Fruit fly (Drosophila melanogaster) whole organism, embryonic: ENCODE data around the gene pall.
A peak's percentile ranks its signal among the peaks of the same experiment; 100 is the strongest.

ENCODE experiments used
- Aef1 ChIP-seq: fragments of 200-800 bp; sonication (Bioruptor generic); IDR thresholded peaks from 3 replicates; pipeline ENCODE4 v1.3.6; 2022; ENCODE audit warnings: missing biosample characterization, missing genetic modification characterization
- B-H2 ChIP-seq: fragments of 200-800 bp; sonication (Bioruptor generic); optimal IDR thresholded peaks from 2 replicates; lab custom pipeline; 2018; ENCODE audit warnings: missing biosample characterization, mild to moderate bottlenecking, missing genetic modification characterization
- Bdp1 ChIP-seq: fragments of 200-800 bp; sonication (Bioruptor generic); optimal IDR thresholded peaks from 3 replicates; lab custom pipeline; 2016; ENCODE audit warnings: missing biosample characterization, missing genetic modification characterization
- CG10959 ChIP-seq: fragments of 200-800 bp; sonication (Bioruptor generic); IDR thresholded peaks from 2 replicates; pipeline ENCODE4 v1.3.6; 2022; ENCODE audit warnings: missing biosample characterization, missing genetic modification characterization
- CG12659 ChIP-seq: fragments of 200-800 bp; sonication (Bioruptor generic); optimal IDR thresholded peaks from 3 replicates; lab custom pipeline; 2017; ENCODE audit warnings: mild to moderate bottlenecking, missing biosample characterization, missing genetic modification reagents, missing genetic modification characterization
- CG13287 ChIP-seq: fragments of 200-800 bp; sonication (Bioruptor generic); IDR thresholded peaks from 2 replicates; pipeline ENCODE4 v1.3.6; 2022; ENCODE audit warnings: missing biosample characterization, missing genetic modification characterization; ENCODE audit not compliant: partially characterized antibody
- CG13624 ChIP-seq: fragments of 200-800 bp; sonication (Bioruptor generic); optimal IDR thresholded peaks from 2 replicates; lab custom pipeline; 2016; ENCODE audit warnings: missing biosample characterization, missing genetic modification characterization
- CG14710 ChIP-seq: fragments of 200-800 bp; sonication (Bioruptor generic); optimal IDR thresholded peaks from 3 replicates; lab custom pipeline; 2019; ENCODE audit warnings: missing biosample characterization, mild to moderate bottlenecking, missing genetic modification characterization, moderate library complexity
- CG15514 ChIP-seq: fragments of 200-800 bp; sonication (Bioruptor generic); optimal IDR thresholded peaks from 3 replicates; lab custom pipeline; 2017; ENCODE audit warnings: missing biosample characterization, missing genetic modification characterization, mild to moderate bottlenecking, moderate library complexity, missing genetic modification reagents
- CG2120 ChIP-seq: fragments of 200-800 bp; sonication (Bioruptor generic); optimal IDR thresholded peaks from 3 replicates; lab custom pipeline; 2016; ENCODE audit warnings: missing biosample characterization, missing genetic modification characterization
- CG2199 ChIP-seq: fragments of 200-800 bp; sonication (Bioruptor generic); IDR thresholded peaks from 3 replicates; pipeline ENCODE4 v1.3.6; 2022; ENCODE audit warnings: missing biosample characterization, missing genetic modification characterization
- CG31388 ChIP-seq: fragments of 200-800 bp; sonication (Bioruptor generic); optimal IDR thresholded peaks from 2 replicates; lab custom pipeline; 2016; ENCODE audit warnings: missing biosample characterization, missing genetic modification characterization
- CG31441 ChIP-seq: fragments of 200-800 bp; sonication (Bioruptor generic); IDR thresholded peaks from 2 replicates; pipeline ENCODE4 v1.3.6; 2022; ENCODE audit warnings: missing biosample characterization, missing genetic modification characterization
- CG32767 ChIP-seq: fragments of 200-800 bp; sonication (Bioruptor generic); IDR thresholded peaks from 2 replicates; pipeline ENCODE4 v1.3.6; 2022; ENCODE audit warnings: missing biosample characterization, missing genetic modification characterization
- CG42726 ChIP-seq: fragments of 200-800 bp; sonication (Bioruptor generic); IDR thresholded peaks from 2 replicates; pipeline ENCODE4 v1.3.6; 2022; ENCODE audit warnings: missing biosample characterization, missing genetic modification characterization; ENCODE audit not compliant: partially characterized antibody
- CG4282 ChIP-seq: fragments of 200-800 bp; sonication (Bioruptor generic); optimal IDR thresholded peaks from 2 replicates; lab custom pipeline; 2016; ENCODE audit warnings: missing biosample characterization, missing genetic modification characterization
- CG4360 ChIP-seq: fragments of 200-800 bp; sonication (Bioruptor generic); IDR thresholded peaks from 2 replicates; pipeline ENCODE4 v1.3.6; 2022; ENCODE audit warnings: missing biosample characterization, missing genetic modification characterization
- CG5953 ChIP-seq: fragments of 200-800 bp; sonication (Bioruptor generic); IDR thresholded peaks from 2 replicates; pipeline ENCODE4 v1.3.6; 2022; ENCODE audit warnings: missing biosample characterization, missing genetic modification characterization
- CG6765 ChIP-seq: fragments of 200-800 bp; sonication (Bioruptor generic); optimal IDR thresholded peaks from 3 replicates; lab custom pipeline; 2017; ENCODE audit warnings: missing biosample characterization, mild to moderate bottlenecking, missing genetic modification characterization
- CG6813 ChIP-seq: fragments of 200-800 bp; sonication (Bioruptor generic); optimal IDR thresholded peaks from 2 replicates; lab custom pipeline; 2017; ENCODE audit warnings: missing biosample characterization, missing genetic modification characterization, mild to moderate bottlenecking, moderate library complexity, missing genetic modification reagents
- CG6854 ChIP-seq: fragments of 200-800 bp; sonication (Bioruptor generic); optimal IDR thresholded peaks from 3 replicates; lab custom pipeline; 2017; ENCODE audit warnings: missing biosample characterization, mild to moderate bottlenecking, missing genetic modification characterization
- CG7271 ChIP-seq: fragments of 200-800 bp; sonication (Bioruptor generic); optimal IDR thresholded peaks from 2 replicates; lab custom pipeline; 2018; ENCODE audit warnings: missing biosample characterization, mild to moderate bottlenecking, missing genetic modification characterization, moderate library complexity
- CG7372 ChIP-seq: fragments of 200-800 bp; sonication (Bioruptor generic); IDR thresholded peaks from 2 replicates; pipeline ENCODE4 v1.3.6; 2022; ENCODE audit warnings: missing biosample characterization, missing genetic modification characterization
- CG8924 ChIP-seq: fragments of 200-800 bp; optimal IDR thresholded peaks from 3 replicates; lab custom pipeline; 2019; ENCODE audit warnings: missing biosample characterization, mild to moderate bottlenecking, missing genetic modification characterization, moderate library complexity
- CG9932 ChIP-seq: fragments of 200-800 bp; sonication (Bioruptor generic); IDR thresholded peaks from 2 replicates; pipeline ENCODE4 v1.3.6; 2022; ENCODE audit warnings: missing biosample characterization, missing genetic modification characterization
- CoRest ChIP-seq: fragments of 200-800 bp; sonication (Bioruptor generic); optimal IDR thresholded peaks from 3 replicates; lab custom pipeline; 2018; ENCODE audit warnings: missing biosample characterization, mild to moderate bottlenecking, missing genetic modification characterization, moderate library complexity
- Dref ChIP-seq: fragments of 200-800 bp; sonication (Bioruptor generic); IDR thresholded peaks from 2 replicates; pipeline ENCODE4 v1.3.6; 2022; ENCODE audit warnings: missing biosample characterization, missing genetic modification characterization
- Gug ChIP-seq: fragments of 200-800 bp; sonication (Bioruptor generic); IDR thresholded peaks from 4 replicates; pipeline ENCODE4 v1.3.6; 2022; ENCODE audit warnings: missing biosample characterization, missing genetic modification characterization
- Jarid2 ChIP-seq: fragments of 200-800 bp; sonication (Bioruptor generic); optimal IDR thresholded peaks from 3 replicates; lab custom pipeline; 2017; ENCODE audit warnings: mild to moderate bottlenecking, missing biosample characterization, missing genetic modification reagents, missing genetic modification characterization
- MESR4 ChIP-seq: fragments of 200-800 bp; sonication (Bioruptor generic); optimal IDR thresholded peaks from 2 replicates; lab custom pipeline; 2018; ENCODE audit warnings: missing biosample characterization, mild to moderate bottlenecking, missing genetic modification characterization, moderate library complexity
- Side ChIP-seq: fragments of 200-800 bp; sonication (Bioruptor generic); optimal IDR thresholded peaks from 2 replicates; lab custom pipeline; 2016; ENCODE audit warnings: missing biosample characterization, missing genetic modification characterization
- cad ChIP-seq: fragments of >200 bp; optimal IDR thresholded peaks from 2 replicates; lab custom pipeline; 2017; ENCODE audit warnings: missing biosample characterization, missing genetic modification characterization
- caup ChIP-seq: fragments of 200-800 bp; sonication (Bioruptor generic); optimal IDR thresholded peaks from 3 replicates; lab custom pipeline; 2017; ENCODE audit warnings: missing biosample characterization, mild to moderate bottlenecking, missing genetic modification characterization, moderate library complexity; ENCODE audit not compliant: severe bottlenecking
- crol ChIP-seq: fragments of 200-800 bp; sonication (Bioruptor generic); IDR thresholded peaks from 2 replicates; pipeline ENCODE4 v1.3.6; 2022; ENCODE audit warnings: missing biosample characterization, missing genetic modification characterization
- dpn ChIP-seq, 2 experiments: fragments of 200-800 bp; sonication (Bioruptor generic); optimal IDR thresholded peaks; 3 replicates each; lab custom pipeline; 2016; ENCODE audit warnings: missing biosample characterization in 2 of 2, missing genetic modification characterization in 2 of 2
- exex ChIP-seq: fragments of 200-800 bp; sonication (Bioruptor generic); optimal IDR thresholded peaks from 4 replicates; lab custom pipeline; 2018; ENCODE audit warnings: missing biosample characterization, mild to moderate bottlenecking, missing genetic modification characterization, moderate library complexity
- eyg ChIP-seq: fragments of 200-800 bp; sonication (Bioruptor generic); optimal IDR thresholded peaks from 3 replicates; lab custom pipeline; 2016; ENCODE audit warnings: missing biosample characterization, missing genetic modification characterization
- gcm ChIP-seq: fragments of 200-800 bp; sonication (Bioruptor generic); optimal IDR thresholded peaks from 2 replicates; lab custom pipeline; 2019; ENCODE audit warnings: missing biosample characterization, mild to moderate bottlenecking, missing genetic modification characterization, moderate library complexity
- ham ChIP-seq: fragments of 200-800 bp; sonication (Bioruptor generic); IDR thresholded peaks from 2 replicates; pipeline ENCODE4 v1.3.6; 2022; ENCODE audit warnings: missing biosample characterization, missing genetic modification characterization
- ind ChIP-seq: fragments of 200-800 bp; sonication (Bioruptor generic); optimal IDR thresholded peaks from 3 replicates; lab custom pipeline; 2016; ENCODE audit warnings: missing biosample characterization, missing genetic modification characterization
- jigr1 ChIP-seq: fragments of 200-800 bp; sonication (Bioruptor generic); IDR thresholded peaks from 3 replicates; pipeline ENCODE4 v1.3.6; 2022; ENCODE audit warnings: missing biosample characterization, missing genetic modification characterization
- lbe ChIP-seq: fragments of 200-800 bp; sonication (Bioruptor generic); optimal IDR thresholded peaks from 2 replicates; lab custom pipeline; 2016; ENCODE audit warnings: missing biosample characterization, mild to moderate bottlenecking, missing genetic modification characterization
- odd ChIP-seq: fragments of 200-800 bp; sonication (Bioruptor generic); optimal IDR thresholded peaks from 2 replicates; lab custom pipeline; 2017; ENCODE audit warnings: missing biosample characterization, mild to moderate bottlenecking, missing genetic modification characterization
- onecut ChIP-seq: fragments of 200-800 bp; sonication (Bioruptor generic); IDR thresholded peaks from 2 replicates; pipeline ENCODE4 v1.3.6; 2022; ENCODE audit warnings: missing biosample characterization, missing genetic modification characterization
- org-1 ChIP-seq: fragments of 200-800 bp; sonication (Bioruptor generic); optimal IDR thresholded peaks from 2 replicates; lab custom pipeline; 2017; ENCODE audit warnings: missing biosample characterization, missing genetic modification characterization
- sna ChIP-seq: fragments of 200-800 bp; sonication (Bioruptor generic); IDR thresholded peaks from 2 replicates; pipeline ENCODE4 v1.3.6; 2022; ENCODE audit warnings: missing biosample characterization, missing genetic modification characterization; ENCODE audit not compliant: partially characterized antibody
- sqz ChIP-seq: fragments of 200-800 bp; sonication (Bioruptor generic); optimal IDR thresholded peaks from 3 replicates; lab custom pipeline; 2018; ENCODE audit warnings: missing biosample characterization, mild to moderate bottlenecking, missing genetic modification characterization
- ssp ChIP-seq: fragments of 200-800 bp; sonication (Bioruptor generic); IDR thresholded peaks from 2 replicates; pipeline ENCODE4 v1.3.6; 2022; ENCODE audit warnings: missing biosample characterization, missing genetic modification characterization
- usp ChIP-seq: fragments of >200 bp; optimal IDR thresholded peaks from 2 replicates; lab custom pipeline; 2017; ENCODE audit warnings: missing biosample characterization, missing genetic modification characterization
- vfl ChIP-seq: fragments of 200-800 bp; sonication (Bioruptor generic); optimal IDR thresholded peaks from 2 replicates; lab custom pipeline; 2016; ENCODE audit warnings: missing biosample characterization, missing genetic modification characterization
- zfh2 ChIP-seq: fragments of 200-800 bp; sonication (Bioruptor generic); optimal IDR thresholded peaks from 2 replicates; lab custom pipeline; 2016; ENCODE audit warnings: missing biosample characterization, missing genetic modification characterization

pall gene

dm6 chr3L:9476829-9477228 lies 10.8 kb downstream of the pall start, which contains the start of the genes Uch-L5 and Jarid2 (continued):
- peak; percentile 58 for TF ChIP-seq Side
- no peak for TF ChIP-seq CG31441 (GFP tag; lab: Robert Waterston, UW)
- TF ChIP-seq exex (tag; lab: Kevin White, UChicago) = no peak
- TF ChIP-seq zfh2 (GFP tag; lab: Kevin White, UChicago) = peak; percentile 72
- peak; percentile 28 for TF ChIP-seq CoRest (tag; lab: Kevin White, UChicago)
- peak; percentile 12 for TF ChIP-seq CG4360
- TF ChIP-seq caup (GFP tag; lab: Kevin White, UChicago) = peak; percentile 37
- peak; percentile 48 for TF ChIP-seq Dref (GFP tag; lab: Robert Waterston, UW)
- TF ChIP-seq crol = no peak
- TF ChIP-seq CG32767 (GFP tag; lab: Robert Waterston, UW) = no peak
- TF ChIP-seq CG6765 (GFP tag; lab: Kevin White, UChicago) = peak; percentile 45
- peak; percentile 42; the same call in 1 of the 3 replicates for TF ChIP-seq Aef1
- TF ChIP-seq CG9932 = peak; percentile 23; the same call in 1 of the 2 replicates
- TF ChIP-seq cad (GFP tag; lab: Kevin White, UChicago) = no peak
- TF ChIP-seq lbe (GFP tag; lab: Kevin White, UChicago) = no peak
- peak; percentile 5 for TF ChIP-seq eyg (GFP tag; lab: Kevin White, UChicago)
- TF ChIP-seq CG4282 (GFP tag; lab: Kevin White, UChicago) = no peak
- TF ChIP-seq Bdp1 = peak; percentile 24
- no peak for TF ChIP-seq CG7372
- TF ChIP-seq ham (GFP tag; lab: Robert Waterston, UW) = no peak
- TF ChIP-seq MESR4 = peak; percentile 96
- TF ChIP-seq CG13624 = peak; percentile 65
- TF ChIP-seq ind (GFP tag; lab: Kevin White, UChicago) = peak; percentile 63
- no peak for TF ChIP-seq odd
- TF ChIP-seq gcm = peak; percentile 17
- no peak for TF ChIP-seq CG10959
- no peak for TF ChIP-seq CG2199
- peak; percentile 67 for TF ChIP-seq CG42726 (GFP tag; lab: Robert Waterston, UW)
- TF ChIP-seq CG7271 (tag; lab: Kevin White, UChicago) = peak; percentile 48
- no peak for TF ChIP-seq sna (GFP tag; lab: Robert Waterston, UW)
- no peak for TF ChIP-seq usp
- TF ChIP-seq ssp (GFP tag; lab: Robert Waterston, UW) = no peak
- peak; percentile 63 for TF ChIP-seq vfl (GFP tag; lab: Kevin White, UChicago)
- TF ChIP-seq sqz = peak; percentile 77
- peak; percentile 38 for TF ChIP-seq B-H2 (GFP tag; lab: Kevin White, UChicago)
- peak; percentile 58 for TF ChIP-seq CG2120 (GFP tag; lab: Kevin White, UChicago)
- TF ChIP-seq onecut = peak; percentile 31
- TF ChIP-seq CG13287 (GFP tag; lab: Robert Waterston, UW) = peak; percentile 33; the same call in 1 of the 2 replicates
- peak; percentile 41; the same call in 1 of the 4 replicates for TF ChIP-seq Gug (GFP tag; lab: Robert Waterston, UW)
- peak; percentile 85 for TF ChIP-seq CG15514 (GFP tag; lab: Kevin White, UChicago)
- TF ChIP-seq CG5953 = no peak
- peak; percentile 68 for TF ChIP-seq CG14710 (tag; lab: Kevin White, UChicago)
- TF ChIP-seq CG31388 = no peak
- TF ChIP-seq CG6813 (GFP tag; lab: Kevin White, UChicago) = no peak
- TF ChIP-seq dpn (GFP tag; optimal IDR thresholded peaks at IDR 0.05; lab: Kevin White, UChicago) = peak; percentile 33 to 57
- TF ChIP-seq Jarid2 (GFP tag; lab: Kevin White, UChicago) = no peak
- peak; percentile 58 for TF ChIP-seq CG8924 (tag; lab: Kevin White, UChicago)
- TF ChIP-seq jigr1 = no peak
- no peak for TF ChIP-seq org-1 (GFP tag; lab: Kevin White, UChicago)
- no peak for TF ChIP-seq CG6854 (GFP tag; lab: Kevin White, UChicago)
- peak; percentile 91 for TF ChIP-seq CG12659 (GFP tag; lab: Kevin White, UChicago)
